Fruit fly (Drosophila melanogaster) whole organism, embryonic: ENCODE results near the gene CG12728.
A peak's percentile ranks its signal among the peaks of the same experiment; 100 is the strongest.

Experiments
- Adf1 ChIP-seq: fragments of 200-800 bp; sonication (Bioruptor generic); IDR thresholded peaks from 2 replicates; pipeline ENCODE4 v1.3.6; 2022; ENCODE audit warnings: missing biosample characterization, missing genetic modification characterization
- Awh ChIP-seq: fragments of 200-800 bp; sonication (Bioruptor generic); IDR thresholded peaks from 2 replicates; pipeline ENCODE4, ENCODE4 v1.3.6; 2022; ENCODE audit warnings: missing biosample characterization, missing genetic modification characterization
- Bgb ChIP-seq: fragments of 200-800 bp; sonication (Bioruptor generic); IDR thresholded peaks from 2 replicates; pipeline ENCODE4 v1.3.6; 2022; ENCODE audit warnings: missing biosample characterization, missing genetic modification characterization; ENCODE audit not compliant: partially characterized antibody
- CG10147 ChIP-seq: fragments of 200-800 bp; sonication (Bioruptor generic); optimal IDR thresholded peaks from 2 replicates; lab custom pipeline; 2019; ENCODE audit warnings: missing biosample characterization, mild to moderate bottlenecking, missing genetic modification characterization, moderate library complexity
- CG10321 ChIP-seq: fragments of 200-800 bp; sonication (Bioruptor generic); IDR thresholded peaks from 2 replicates; pipeline ENCODE4 v1.3.6; 2022; ENCODE audit warnings: missing biosample characterization, missing genetic modification characterization
- CG11093 ChIP-seq: fragments of 200-800 bp; sonication (Bioruptor generic); IDR thresholded peaks from 3 replicates; pipeline ENCODE4 v1.3.6; 2022; ENCODE audit warnings: missing biosample characterization, missing genetic modification characterization
- CG11247 ChIP-seq: fragments of 200-800 bp; sonication (Bioruptor generic); IDR thresholded peaks from 2 replicates; pipeline ENCODE4 v1.3.6; 2022; ENCODE audit warnings: missing biosample characterization, missing genetic modification characterization
- CG12236 ChIP-seq: fragments of 200-800 bp; sonication (Bioruptor generic); optimal IDR thresholded peaks from 2 replicates; lab custom pipeline; 2016; ENCODE audit warnings: missing biosample characterization, missing genetic modification characterization
- CG15601 ChIP-seq: fragments of 200-800 bp; sonication (Bioruptor generic); optimal IDR thresholded peaks from 3 replicates; lab custom pipeline; 2019; ENCODE audit warnings: missing biosample characterization, mild to moderate bottlenecking, missing genetic modification characterization, moderate library complexity
- CG15696 ChIP-seq: fragments of 200-800 bp; sonication (Bioruptor generic); optimal IDR thresholded peaks from 2 replicates; lab custom pipeline; 2019; ENCODE audit warnings: missing biosample characterization, mild to moderate bottlenecking, missing genetic modification characterization, moderate library complexity
- CG16779 ChIP-seq: fragments of 200-800 bp; sonication (Bioruptor generic); IDR thresholded peaks from 2 replicates; pipeline ENCODE4 v1.3.6; 2022; ENCODE audit warnings: missing biosample characterization, missing genetic modification characterization
- CG2875 ChIP-seq: fragments of 200-800 bp; sonication (Bioruptor generic); optimal IDR thresholded peaks from 2 replicates; lab custom pipeline; 2017; ENCODE audit warnings: missing biosample characterization, mild to moderate bottlenecking, missing genetic modification characterization, missing genetic modification reagents
- CG2889 ChIP-seq: fragments of 200-800 bp; sonication (Bioruptor generic); IDR thresholded peaks from 3 replicates; pipeline ENCODE4 v1.3.6; 2022; ENCODE audit warnings: missing biosample characterization, missing genetic modification characterization
- CG4854 ChIP-seq: fragments of 200-800 bp; sonication (Bioruptor generic); optimal IDR thresholded peaks from 2 replicates; lab custom pipeline; 2016; ENCODE audit warnings: missing biosample characterization, missing genetic modification characterization, inconsistent platforms
- CG5953 ChIP-seq: fragments of 200-800 bp; sonication (Bioruptor generic); IDR thresholded peaks from 2 replicates; pipeline ENCODE4 v1.3.6; 2022; ENCODE audit warnings: missing biosample characterization, missing genetic modification characterization
- CG8089 ChIP-seq: fragments of 200-800 bp; sonication (Bioruptor generic); optimal IDR thresholded peaks from 3 replicates; lab custom pipeline; 2016; ENCODE audit warnings: missing biosample characterization, missing genetic modification characterization
- CG8281 ChIP-seq: fragments of 200-800 bp; sonication (Bioruptor generic); optimal IDR thresholded peaks from 2 replicates; lab custom pipeline; 2018; ENCODE audit warnings: missing biosample characterization, mild to moderate bottlenecking, missing genetic modification characterization, moderate library complexity
- CG8478 ChIP-seq: fragments of >200 bp; optimal IDR thresholded peaks from 2 replicates; lab custom pipeline; 2018
- CG9797 ChIP-seq: fragments of 200-800 bp; sonication (Bioruptor generic); optimal IDR thresholded peaks from 3 replicates; lab custom pipeline; 2018; ENCODE audit warnings: missing biosample characterization, mild to moderate bottlenecking, missing genetic modification characterization
- Doc2 ChIP-seq: fragments of 200-800 bp; sonication (Bioruptor generic); IDR thresholded peaks from 2 replicates; pipeline ENCODE4 v1.3.6; 2022; ENCODE audit warnings: missing biosample characterization, missing genetic modification characterization
- E2f2 ChIP-seq: fragments of 200-800 bp; sonication (Bioruptor generic); IDR thresholded peaks from 2 replicates; pipeline ENCODE4 v1.3.6; 2022; ENCODE audit warnings: missing biosample characterization, missing genetic modification characterization
- Fer1 ChIP-seq: fragments of 200-800 bp; sonication (Bioruptor generic); optimal IDR thresholded peaks from 2 replicates; lab custom pipeline; 2017; ENCODE audit warnings: missing biosample characterization, mild to moderate bottlenecking, missing genetic modification characterization
- Hey ChIP-seq: fragments of 200-800 bp; sonication (Bioruptor generic); optimal IDR thresholded peaks from 3 replicates; lab custom pipeline; 2018; ENCODE audit warnings: missing biosample characterization, mild to moderate bottlenecking, missing genetic modification characterization
- Hmx ChIP-seq: fragments of 200-800 bp; sonication (Bioruptor generic); optimal IDR thresholded peaks from 2 replicates; lab custom pipeline; 2016; ENCODE audit warnings: missing biosample characterization, missing genetic modification characterization
- Hr3 ChIP-seq: fragments of 200-800 bp; sonication (Bioruptor generic); optimal IDR thresholded peaks from 3 replicates; lab custom pipeline; 2016; ENCODE audit warnings: missing biosample characterization, missing genetic modification characterization
- MESR4 ChIP-seq: fragments of 200-800 bp; sonication (Bioruptor generic); optimal IDR thresholded peaks from 2 replicates; lab custom pipeline; 2018; ENCODE audit warnings: missing biosample characterization, mild to moderate bottlenecking, missing genetic modification characterization, moderate library complexity
- Mes4 ChIP-seq: fragments of 200-800 bp; sonication (Bioruptor generic); optimal IDR thresholded peaks from 2 replicates; lab custom pipeline; 2016; ENCODE audit warnings: missing biosample characterization, missing genetic modification characterization
- NC2α ChIP-seq: fragments of 200-800 bp; sonication (Bioruptor generic); optimal IDR thresholded peaks from 2 replicates; lab custom pipeline; 2016; ENCODE audit warnings: missing biosample characterization, missing genetic modification characterization
- Rx ChIP-seq: fragments of 200-800 bp; sonication (Bioruptor generic); IDR thresholded peaks from 2 replicates; pipeline ENCODE4 v1.3.6; 2022; ENCODE audit warnings: missing biosample characterization, missing genetic modification characterization
- Usf ChIP-seq: fragments of 200-800 bp; sonication (Bioruptor generic); optimal IDR thresholded peaks from 2 replicates; lab custom pipeline; 2017; ENCODE audit warnings: missing genotype, missing biosample characterization, missing genetic modification characterization
- Xrp1 ChIP-seq: fragments of 200-800 bp; sonication (Bioruptor generic); IDR thresholded peaks from 2 replicates; pipeline ENCODE4 v1.3.6; 2022; ENCODE audit warnings: missing biosample characterization, missing genetic modification characterization
- bigmax ChIP-seq: fragments of 200-800 bp; sonication (Bioruptor generic); optimal IDR thresholded peaks from 2 replicates; lab custom pipeline; 2018; ENCODE audit warnings: missing biosample characterization, mild to moderate bottlenecking, missing genetic modification characterization
- cato ChIP-seq: fragments of 200-800 bp; sonication (Bioruptor generic); optimal IDR thresholded peaks from 2 replicates; lab custom pipeline; 2016; ENCODE audit warnings: missing biosample characterization, missing genetic modification characterization, borderline replicate concordance
- crol ChIP-seq: fragments of 200-800 bp; sonication (Bioruptor generic); IDR thresholded peaks from 2 replicates; pipeline ENCODE4 v1.3.6; 2022; ENCODE audit warnings: missing biosample characterization, missing genetic modification characterization
- crp ChIP-seq, 2 experiments: fragments of 200-800 bp; sonication (Bioruptor generic); optimal IDR thresholded peaks; 2 replicates in 1 of 2; 3 replicates in 1 of 2; lab custom pipeline; 2017; ENCODE audit warnings: missing biosample characterization in 2 of 2, missing genetic modification characterization in 2 of 2, mild to moderate bottlenecking in 1 of 2, moderate library complexity in 1 of 2
- dan ChIP-seq: fragments of 200-800 bp; sonication (Bioruptor generic); IDR thresholded peaks from 2 replicates; pipeline ENCODE4 v1.3.6; 2022; ENCODE audit warnings: missing biosample characterization, missing genetic modification characterization
- dpn ChIP-seq, 2 experiments: fragments of 200-800 bp; sonication (Bioruptor generic); optimal IDR thresholded peaks; 3 replicates each; lab custom pipeline; 2016; ENCODE audit warnings: missing biosample characterization in 2 of 2, missing genetic modification characterization in 2 of 2
- emc ChIP-seq: fragments of 200-800 bp; sonication (Bioruptor generic); optimal IDR thresholded peaks from 2 replicates; lab custom pipeline; 2016; ENCODE audit warnings: missing biosample characterization, missing genetic modification characterization
- ems ChIP-seq: fragments of 200-800 bp; sonication (Bioruptor generic); optimal IDR thresholded peaks from 3 replicates; lab custom pipeline; 2016; ENCODE audit warnings: missing biosample characterization, missing genetic modification characterization
- ewg ChIP-seq: fragments of 200-800 bp; sonication (Bioruptor generic); optimal IDR thresholded peaks from 3 replicates; lab custom pipeline; 2017; ENCODE audit warnings: mild to moderate bottlenecking, missing biosample characterization, missing genetic modification reagents, missing genetic modification characterization
- exex ChIP-seq: fragments of 200-800 bp; sonication (Bioruptor generic); optimal IDR thresholded peaks from 4 replicates; lab custom pipeline; 2018; ENCODE audit warnings: missing biosample characterization, mild to moderate bottlenecking, missing genetic modification characterization, moderate library complexity
- fd3F ChIP-seq: fragments of 200-800 bp; sonication (Bioruptor generic); optimal IDR thresholded peaks from 2 replicates; lab custom pipeline; 2018; ENCODE audit warnings: missing biosample characterization, mild to moderate bottlenecking, missing genetic modification characterization, moderate library complexity
- gem ChIP-seq: fragments of 200-800 bp; sonication (Bioruptor generic); optimal IDR thresholded peaks from 2 replicates; lab custom pipeline; 2019; ENCODE audit warnings: missing biosample characterization, mild to moderate bottlenecking, missing genetic modification characterization, moderate library complexity
- hth ChIP-seq: fragments of >200 bp; optimal IDR thresholded peaks from 2 replicates; lab custom pipeline; 2017; ENCODE audit warnings: inconsistent platforms
- otp ChIP-seq: fragments of 200-800 bp; sonication (Bioruptor generic); IDR thresholded peaks from 3 replicates; pipeline ENCODE4, ENCODE4 v1.3.6; 2022; ENCODE audit warnings: missing biosample characterization, missing genetic modification characterization
- p53 ChIP-seq: fragments of 200-800 bp; sonication (Bioruptor generic); optimal IDR thresholded peaks from 2 replicates; lab custom pipeline; 2016; ENCODE audit warnings: missing biosample characterization, missing genetic modification characterization
- pb ChIP-seq: fragments of 200-800 bp; sonication (Bioruptor generic); optimal IDR thresholded peaks from 3 replicates; lab custom pipeline; 2016; ENCODE audit warnings: missing biosample characterization, missing genetic modification characterization
- slbo ChIP-seq: fragments of 200-800 bp; sonication (Bioruptor generic); IDR thresholded peaks from 2 replicates; pipeline ENCODE4 v1.3.6; 2022; ENCODE audit warnings: missing biosample characterization, missing genetic modification characterization
- tup ChIP-seq: fragments of 200-800 bp; sonication (Bioruptor generic); optimal IDR thresholded peaks from 2 replicates; lab custom pipeline; 2016; ENCODE audit warnings: missing biosample characterization, mild to moderate bottlenecking, missing genetic modification characterization, moderate library complexity
- twi ChIP-seq: fragments of 200-800 bp; optimal IDR thresholded peaks from 2 replicates; lab custom pipeline; 2019; ENCODE audit warnings: missing biosample characterization, mild to moderate bottlenecking, missing genetic modification characterization, moderate library complexity
- unc-4 ChIP-seq: fragments of 200-800 bp; sonication (Bioruptor generic); IDR thresholded peaks from 2 replicates; pipeline ENCODE4 v1.3.6; 2022; ENCODE audit warnings: missing biosample characterization, missing genetic modification characterization; ENCODE audit not compliant: partially characterized antibody
- wor ChIP-seq: fragments of 200-800 bp; sonication (Bioruptor generic); IDR thresholded peaks from 2 replicates; pipeline ENCODE4 v1.3.6; 2022; ENCODE audit warnings: missing biosample characterization, missing genetic modification characterization
- zen2 ChIP-seq: fragments of 200-800 bp; sonication (Bioruptor generic); IDR thresholded peaks from 3 replicates; pipeline ENCODE4 v1.3.6; 2022; ENCODE audit warnings: missing biosample characterization, missing genetic modification characterization; ENCODE audit not compliant: partially characterized antibody

Gene CG12728

DNA sequence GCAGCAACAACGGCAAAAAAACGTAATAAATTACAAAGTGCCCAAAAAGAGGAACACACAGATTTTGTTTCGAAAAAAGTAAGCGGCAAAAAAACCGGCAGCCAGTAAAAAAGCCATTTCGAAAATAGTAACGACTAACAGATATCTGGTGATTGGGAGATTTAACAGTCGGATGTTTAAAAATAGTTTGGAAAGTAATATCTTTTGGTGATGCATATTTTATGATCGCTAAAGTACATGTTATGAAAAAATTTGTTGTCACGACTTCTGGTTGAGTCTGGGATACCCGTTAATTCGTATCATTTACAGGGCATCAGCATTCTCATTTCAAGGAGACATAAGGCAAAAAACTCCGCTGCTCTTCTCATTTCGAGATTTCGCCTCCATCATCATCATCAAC is 19.3 kb upstream of the CG12728 start (continued):
- no peak for TF ChIP-seq CG12236 (GFP tag; lab: Kevin White, UChicago)
- no peak for TF ChIP-seq Adf1 (GFP tag; lab: Robert Waterston, UW)
- no peak for TF ChIP-seq CG4854 (GFP tag; lab: Kevin White, UChicago)
- no peak for TF ChIP-seq CG5953 (GFP tag; lab: Robert Waterston, UW)
- no peak for TF ChIP-seq CG10321 (GFP tag; lab: Robert Waterston, UW)
- peak; percentile 16 to 28 for TF ChIP-seq dpn (GFP tag; optimal IDR thresholded peaks at IDR 0.05; lab: Kevin White, UChicago)
- peak; percentile 46; the same call in 1 of the 2 replicates for TF ChIP-seq Xrp1
- no peak for TF ChIP-seq wor
- peak; percentile 55 for TF ChIP-seq gem
- peak; percentile 17; the same call in 1 of the 2 replicates for TF ChIP-seq CG16779 (GFP tag; lab: Robert Waterston, UW)
- no peak for TF ChIP-seq Mes4
- no peak for TF ChIP-seq CG2875 (GFP tag; lab: Kevin White, UChicago)
- no peak for TF ChIP-seq CG15696 (tag; lab: Kevin White, UChicago)
- TF ChIP-seq Awh (GFP tag; lab: Robert Waterston, UW) = no peak
- TF ChIP-seq E2f2 = no peak
- TF ChIP-seq Hey (tag; lab: Kevin White, UChicago) = no peak
- no peak for TF ChIP-seq Fer1 (GFP tag; lab: Kevin White, UChicago)
- TF ChIP-seq zen2 (GFP tag; lab: Robert Waterston, UW) = no peak
- no peak for TF ChIP-seq emc (GFP tag; lab: Kevin White, UChicago)
- TF ChIP-seq CG8478 (lab: Kevin White, UChicago) = no peak
- TF ChIP-seq hth (lab: Kevin White, UChicago) = no peak
- TF ChIP-seq CG15601 = no peak
- TF ChIP-seq MESR4 (GFP tag; lab: Kevin White, UChicago) = no peak
- no peak for TF ChIP-seq crol (GFP tag; lab: Robert Waterston, UW)
- no peak for TF ChIP-seq CG11093 (GFP tag; lab: Robert Waterston, UW)
- peak; percentile 55 for TF ChIP-seq slbo (GFP tag; lab: Robert Waterston, UW)
- no peak for TF ChIP-seq exex
- no peak for TF ChIP-seq Hmx (GFP tag; lab: Kevin White, UChicago)
- no peak for TF ChIP-seq Doc2
- no peak for TF ChIP-seq CG9797
- TF ChIP-seq Hr3 = no peak
- TF ChIP-seq dan = no peak
- no peak for TF ChIP-seq ewg (GFP tag; lab: Kevin White, UChicago)
- no peak for TF ChIP-seq p53 (GFP tag; lab: Kevin White, UChicago)
- TF ChIP-seq twi (tag; lab: Kevin White, UChicago) = no peak
- TF ChIP-seq ems = peak; percentile 14
- TF ChIP-seq cato (GFP tag; lab: Kevin White, UChicago) = no peak
- no peak for TF ChIP-seq Rx (GFP tag; lab: Robert Waterston, UW)
- 0 out of 3 replicates have a peak, but pooled peaks have one; percentile 37 for TF ChIP-seq otp (GFP tag; lab: Robert Waterston, UW)
- no peak for TF ChIP-seq CG8281 (tag; lab: Kevin White, UChicago)
- TF ChIP-seq tup = no peak
- TF ChIP-seq CG11247 (GFP tag; lab: Robert Waterston, UW) = no peak
- TF ChIP-seq fd3F (GFP tag; lab: Kevin White, UChicago) = no peak
- no peak for TF ChIP-seq CG8089 (GFP tag; lab: Kevin White, UChicago)
- no peak for TF ChIP-seq Bgb (GFP tag; lab: Robert Waterston, UW)
- no peak for TF ChIP-seq CG2889 (GFP tag; lab: Robert Waterston, UW)
- no peak for TF ChIP-seq pb (GFP tag; lab: Kevin White, UChicago)
- TF ChIP-seq CG10147 (GFP tag; lab: Kevin White, UChicago) = no peak
- no peak for TF ChIP-seq Usf
- TF ChIP-seq unc-4 (GFP tag; lab: Robert Waterston, UW) = no peak
- no peak for TF ChIP-seq bigmax (GFP tag; lab: Kevin White, UChicago)
- no peak for TF ChIP-seq crp (GFP tag; optimal IDR thresholded peaks at IDR 0.05; lab: Kevin White, UChicago)
- no peak for TF ChIP-seq NC2α (GFP tag; lab: Kevin White, UChicago)
